Worm (Caenorhabditis elegans): ENCODE results near the gene math-9.

math-9 gene

ce11 chrII:1893912-1894311 lies 3.3 kb upstream of the math-9 start, which contains the start of gene C16C4.1:
C16C4.1 (plus strand) TSS chrII:1894212.
- TF ChIP-seq ceh-13 (GFP tag; optimal IDR thresholded peaks at IDR 0.05) (no peak), tbx-37 (GFP tag; conservative IDR thresholded peaks at IDR 0.05) (no peak), aly-1 (tag; optimal IDR thresholded peaks at IDR 0.05) (no peak), hmg-4 (GFP tag; optimal IDR thresholded peaks at IDR 0.05) (no peak), hnd-1 (tag; optimal IDR thresholded peaks at IDR 0.05) (no peak), sea-1 (GFP tag; conservative IDR thresholded peaks at IDR 0.05) (no peak), ceh-36 (tag; optimal IDR thresholded peaks at IDR 0.05) (no peak), tbx-11 (GFP tag; IDR thresholded peaks at IDR 0.05) (no peak)

- no peak for TF ChIP-seq aly-1 (tag; optimal IDR thresholded peaks at IDR 0.05)
- no peak for TF ChIP-seq tra-4 (tag; optimal IDR thresholded peaks at IDR 0.05)
- TF ChIP-seq flt-1 (GFP tag; IDR thresholded peaks at IDR 0.05): no peak
- no peak for TF ChIP-seq sea-1 (GFP tag; conservative IDR thresholded peaks at IDR 0.05)
These were observed 1.5 kb downstream of the math-9 start, which contains the start of gene math-8 for ce11 chrII:1889071-1889470. math-8 (minus strand) TSS chrII:1889171.

DNA sequence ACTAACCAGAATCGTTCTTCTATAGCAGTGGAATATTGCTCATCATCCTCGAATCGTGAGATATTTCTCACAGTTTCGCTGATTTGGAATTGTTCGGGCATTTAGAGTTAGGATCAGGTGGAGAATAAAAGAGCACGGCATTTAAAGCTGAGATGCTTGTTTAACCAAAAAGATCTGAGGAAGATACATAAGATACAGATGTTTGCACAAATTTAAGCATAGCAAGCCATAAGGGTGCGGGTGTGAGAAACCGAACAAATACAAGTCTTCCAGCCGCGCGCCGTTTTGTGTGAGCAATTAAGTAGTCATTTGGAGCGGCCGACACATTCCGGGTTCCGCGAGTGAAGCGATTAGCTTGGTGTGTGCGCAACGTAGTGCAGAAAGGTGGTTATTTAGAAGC lies 4.2 kb downstream of the math-9 start, which contains the start of gene math-7:
TSS of gene math-7 (minus strand) at position 101 of the 400 bp plus-strand sequence.
- TF ChIP-seq ama-1 (optimal IDR thresholded peaks at IDR 0.05): no peak
- TF ChIP-seq ets-7 (tag; optimal IDR thresholded peaks at IDR 0.05): no peak
- TF ChIP-seq B0310.2 (tag; optimal IDR thresholded peaks at IDR 0.05): no peak
- TF ChIP-seq sea-1 (GFP tag; conservative IDR thresholded peaks at IDR 0.05): no peak
- no peak for TF ChIP-seq flt-1 (GFP tag; IDR thresholded peaks at IDR 0.05)
- TF ChIP-seq hmbx-1 (tag; optimal IDR thresholded peaks at IDR 0.05): no peak
- TF ChIP-seq tbx-37 (GFP tag; conservative IDR thresholded peaks at IDR 0.05): no peak

DNA sequence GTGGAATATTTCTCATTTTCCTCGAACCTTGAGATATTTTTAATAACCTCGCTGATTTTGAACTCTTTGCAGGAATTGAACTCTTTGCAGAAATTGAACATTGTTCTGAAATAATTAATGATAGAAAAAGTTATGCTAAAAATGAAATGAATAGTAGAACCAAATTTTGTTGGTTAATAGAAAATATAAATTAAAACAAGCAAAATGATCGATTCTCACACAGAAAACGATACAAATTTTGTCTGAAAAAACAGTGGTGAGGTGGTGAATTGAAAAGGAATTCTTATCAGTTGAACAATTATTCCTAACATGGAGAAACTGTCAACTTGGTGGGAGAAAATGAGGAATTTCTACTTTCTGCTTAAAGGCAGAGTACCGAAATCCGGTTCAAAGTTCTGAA lies 5.9 kb downstream of the math-9 start, which contains the start of gene math-6:
TSS of gene math-6 (minus strand) at position 101 of the 400 bp plus-strand sequence.
- no peak for TF ChIP-seq scrt-1 (GFP tag; IDR thresholded peaks at IDR 0.05)
- no peak for TF ChIP-seq ceh-13 (GFP tag; optimal IDR thresholded peaks at IDR 0.05)
- TF ChIP-seq pes-1 (GFP tag; IDR thresholded peaks at IDR 0.05): no peak
- TF ChIP-seq ceh-36 (tag; optimal IDR thresholded peaks at IDR 0.05): no peak
- TF ChIP-seq flt-1 (GFP tag; IDR thresholded peaks at IDR 0.05): no peak
- no peak for TF ChIP-seq tbx-37 (GFP tag; conservative IDR thresholded peaks at IDR 0.05)
- TF ChIP-seq hnd-1 (tag; optimal IDR thresholded peaks at IDR 0.05): no peak
- no peak for TF ChIP-seq sea-1 (GFP tag; conservative IDR thresholded peaks at IDR 0.05)
- TF ChIP-seq B0310.2 (tag; optimal IDR thresholded peaks at IDR 0.05): no peak
- no peak for TF ChIP-seq tbx-11 (GFP tag; IDR thresholded peaks at IDR 0.05)
- TF ChIP-seq hmbx-1 (tag; optimal IDR thresholded peaks at IDR 0.05): no peak
- no peak for TF ChIP-seq ets-7 (tag; optimal IDR thresholded peaks at IDR 0.05)
- TF ChIP-seq ama-1 (optimal IDR thresholded peaks at IDR 0.05): no peak
- no peak for TF ChIP-seq F13C5.2 (tag; optimal IDR thresholded peaks at IDR 0.05)
- no peak for TF ChIP-seq tra-4 (tag; optimal IDR thresholded peaks at IDR 0.05)
- no peak for TF ChIP-seq aly-1 (tag; optimal IDR thresholded peaks at IDR 0.05)

DNA sequence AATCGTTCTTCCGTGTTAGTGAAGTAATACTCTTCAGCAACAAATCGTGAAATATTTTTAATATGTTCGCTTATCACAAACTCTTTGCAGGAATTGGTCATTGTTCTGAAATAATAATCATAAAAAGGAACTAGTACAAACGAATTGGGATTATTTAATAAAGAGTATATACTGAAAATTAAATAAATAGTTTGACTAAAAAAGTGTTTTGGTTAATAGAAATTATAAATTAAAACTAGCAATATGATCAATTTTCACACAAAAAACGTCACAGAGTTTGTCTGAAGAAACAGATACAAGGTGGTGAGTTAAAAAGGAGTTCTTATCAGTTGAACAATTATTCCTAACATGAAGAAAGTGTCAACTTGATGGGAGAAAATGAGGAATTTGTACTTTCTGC lies 7.9 kb downstream of the math-9 start, which contains the start of gene math-5:
TSS of gene math-5 (minus strand) at position 101 of the 400 bp plus-strand sequence.
- TF ChIP-seq F13C5.2 (tag; optimal IDR thresholded peaks at IDR 0.05) (no peak), hmg-4 (GFP tag; optimal IDR thresholded peaks at IDR 0.05) (no peak), hmbx-1 (tag; optimal IDR thresholded peaks at IDR 0.05) (no peak), aly-1 (tag; optimal IDR thresholded peaks at IDR 0.05) (no peak), ama-1 (optimal IDR thresholded peaks at IDR 0.05) (no peak), B0310.2 (tag; optimal IDR thresholded peaks at IDR 0.05) (no peak), ceh-13 (GFP tag; optimal IDR thresholded peaks at IDR 0.05) (no peak), tbx-11 (GFP tag; IDR thresholded peaks at IDR 0.05) (no peak), scrt-1 (GFP tag; IDR thresholded peaks at IDR 0.05) (no peak), pes-1 (GFP tag; IDR thresholded peaks at IDR 0.05) (no peak), tra-4 (tag; optimal IDR thresholded peaks at IDR 0.05) (no peak), flt-1 (GFP tag; IDR thresholded peaks at IDR 0.05) (no peak), hnd-1 (tag; optimal IDR thresholded peaks at IDR 0.05) (no peak), ceh-36 (tag; optimal IDR thresholded peaks at IDR 0.05) (no peak), tbx-37 (GFP tag; conservative IDR thresholded peaks at IDR 0.05) (no peak), sea-1 (GFP tag; conservative IDR thresholded peaks at IDR 0.05) (no peak)

- no peak for TF ChIP-seq scrt-1 (GFP tag; IDR thresholded peaks at IDR 0.05)
- no peak for TF ChIP-seq sea-1 (GFP tag; conservative IDR thresholded peaks at IDR 0.05)
These were observed 11.9 kb downstream of the math-9 start, which contains the start of gene math-16 for ce11 chrII:1878663-1879062. math-16 (minus strand) TSS chrII:1878763.

DNA sequence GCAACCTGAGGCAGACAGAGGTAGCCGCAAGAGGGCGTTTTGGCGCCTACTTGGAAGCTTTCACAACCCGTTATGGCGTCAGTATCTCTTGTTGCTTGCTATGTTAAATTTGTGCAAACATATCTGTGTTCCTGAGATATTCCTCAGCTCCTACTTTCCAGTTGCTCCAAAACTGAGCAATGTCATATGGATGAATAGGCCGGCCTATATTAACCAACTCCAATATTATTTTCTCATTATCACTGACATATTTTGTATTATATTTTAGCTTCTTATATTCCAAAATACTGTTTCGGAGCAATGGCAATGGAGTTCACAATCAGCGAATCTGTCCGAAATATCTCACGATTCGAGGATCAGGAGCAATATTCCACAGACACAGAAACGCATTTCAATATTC lies 14.9 kb downstream of the math-9 start, which contains the start of gene math-13:
TSS of gene math-13 (plus strand) at position 301 of the 400 bp plus-strand sequence.
- TF ChIP-seq B0310.2 (tag; optimal IDR thresholded peaks at IDR 0.05) (no peak), tra-4 (tag; optimal IDR thresholded peaks at IDR 0.05) (no peak), aly-1 (tag; optimal IDR thresholded peaks at IDR 0.05) (no peak), flt-1 (GFP tag; IDR thresholded peaks at IDR 0.05) (no peak), hnd-1 (tag; optimal IDR thresholded peaks at IDR 0.05) (no peak), tbx-37 (GFP tag; conservative IDR thresholded peaks at IDR 0.05) (no peak), ama-1 (optimal IDR thresholded peaks at IDR 0.05) (no peak), sea-1 (GFP tag; conservative IDR thresholded peaks at IDR 0.05) (no peak), hmbx-1 (tag; optimal IDR thresholded peaks at IDR 0.05) (no peak), scrt-1 (GFP tag; IDR thresholded peaks at IDR 0.05) (no peak), ets-7 (tag; optimal IDR thresholded peaks at IDR 0.05) (no peak), pes-1 (GFP tag; IDR thresholded peaks at IDR 0.05) (no peak), F13C5.2 (tag; optimal IDR thresholded peaks at IDR 0.05) (no peak), ceh-36 (tag; optimal IDR thresholded peaks at IDR 0.05) (no peak), hmg-4 (GFP tag; optimal IDR thresholded peaks at IDR 0.05) (no peak)
